Fruit fly (Drosophila melanogaster): Measurements from ENCODE around the gene sicily.
A peak's percentile ranks its signal among the peaks of the same experiment; 100 is the strongest.

Gene sicily

dm6 chrX:11925213-11925612, 33.7 kb downstream of the sicily start (continued):
- TF ChIP-seq Gug (GFP tag; IDR thresholded peaks at IDR 0.05) = peak; percentile 72
- no peak for TF ChIP-seq fd85E (GFP tag; optimal IDR thresholded peaks at IDR 0.05)
- TF ChIP-seq CG6808 (GFP tag; optimal IDR thresholded peaks at IDR 0.05) = no peak
- TF ChIP-seq Ets21C (GFP tag; optimal IDR thresholded peaks at IDR 0.05) = peak; percentile 62
- TF ChIP-seq fkh (GFP tag; optimal IDR thresholded peaks at IDR 0.05) = no peak
- TF ChIP-seq spab (GFP tag; optimal IDR thresholded peaks at IDR 0.05) = no peak
- TF ChIP-seq Blimp-1 (GFP tag; optimal IDR thresholded peaks at IDR 0.05) = peak; percentile 14
- TF ChIP-seq Smox (GFP tag; optimal IDR thresholded peaks at IDR 0.05) = peak; percentile 65
- TF ChIP-seq Met (GFP tag; optimal IDR thresholded peaks at IDR 0.05) = peak; percentile 72
- peak; percentile 62 for TF ChIP-seq Hr39 (GFP tag; optimal IDR thresholded peaks at IDR 0.05)
- peak; percentile 25 for TF ChIP-seq achi (GFP tag; optimal IDR thresholded peaks at IDR 0.05)
- TF ChIP-seq CG32006 (GFP tag; optimal IDR thresholded peaks at IDR 0.05) = no peak
- no peak for TF ChIP-seq Lpt (GFP tag; optimal IDR thresholded peaks at IDR 0.05)
- TF ChIP-seq CG11902 (GFP tag; optimal IDR thresholded peaks at IDR 0.05) = peak; percentile 21
- peak; percentile 68 for TF ChIP-seq Eip93F (GFP tag; optimal IDR thresholded peaks at IDR 0.05)
- no peak for TF ChIP-seq Eip75B (GFP tag; optimal IDR thresholded peaks at IDR 0.05)
- no peak for TF ChIP-seq Ets96B (tag; optimal IDR thresholded peaks at IDR 0.05)
- peak; percentile 78 for TF ChIP-seq CG15336 (GFP tag; IDR thresholded peaks at IDR 0.05)
- TF ChIP-seq CG6163 (GFP tag; IDR thresholded peaks at IDR 0.05) = peak; percentile 93
- TF ChIP-seq CG8632 (GFP tag; optimal IDR thresholded peaks at IDR 0.05) = peak; percentile 47
- TF ChIP-seq CG6792 (GFP tag; optimal IDR thresholded peaks at IDR 0.05) = peak; percentile 48
- peak; percentile 78 for TF ChIP-seq topi (GFP tag; optimal IDR thresholded peaks at IDR 0.05)
- TF ChIP-seq lz (GFP tag; optimal IDR thresholded peaks at IDR 0.05) = peak; percentile 62
- TF ChIP-seq CG8319 (GFP tag; optimal IDR thresholded peaks at IDR 0.05) = peak; percentile 18
- peak; percentile 73; the same call in 2 of the 3 replicates for TF ChIP-seq CG8119 (GFP tag; IDR thresholded peaks at IDR 0.05)
- peak; percentile 45 for TF ChIP-seq CG34406 (GFP tag; optimal IDR thresholded peaks at IDR 0.05)
- TF ChIP-seq OdsH (GFP tag; optimal IDR thresholded peaks at IDR 0.05) = peak; percentile 34
- no peak for TF ChIP-seq dsx (GFP tag; optimal IDR thresholded peaks at IDR 0.05; ENCODE audit: poor library complexity, severe bottlenecking)
- no peak for TF ChIP-seq Sox15 (GFP tag; optimal IDR thresholded peaks at IDR 0.05)
- peak; percentile 56 for TF ChIP-seq CG31627 (GFP tag; optimal IDR thresholded peaks at IDR 0.05)
- peak; percentile 12 for TF ChIP-seq CG10631 (GFP tag; optimal IDR thresholded peaks at IDR 0.05)
- TF ChIP-seq cyc (GFP tag; optimal IDR thresholded peaks at IDR 0.05) = peak; percentile 75
- peak; percentile 18 for TF ChIP-seq acj6 (GFP tag; optimal IDR thresholded peaks at IDR 0.05)
- TF ChIP-seq esn (GFP tag; optimal IDR thresholded peaks at IDR 0.05) = peak; percentile 60
- TF ChIP-seq Hr38 (GFP tag; optimal IDR thresholded peaks at IDR 0.05) = no peak
- TF ChIP-seq Hr4 (GFP tag; optimal IDR thresholded peaks at IDR 0.05) = peak; percentile 28

DNA sequence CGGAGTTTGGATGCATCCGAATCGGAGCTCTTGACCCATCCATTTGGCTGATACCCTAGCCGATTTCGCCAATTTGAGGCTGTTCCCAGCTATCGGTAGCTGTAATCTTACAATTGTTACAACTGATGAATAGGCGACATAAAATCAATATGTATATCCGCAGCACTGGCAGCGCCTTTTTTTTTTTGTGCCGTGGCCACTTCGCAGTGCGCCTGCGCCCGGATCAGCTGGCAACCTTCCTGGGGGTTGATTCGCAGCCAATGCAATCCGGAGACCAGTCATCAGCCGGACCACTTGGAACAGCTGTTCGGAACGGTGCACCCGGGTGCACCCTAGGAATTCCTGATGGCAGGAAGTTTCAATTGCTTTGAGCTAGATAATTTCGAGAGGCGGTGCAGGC, 39.2 kb downstream of the sicily start, which contains the start of gene Pdzd8:
Gene Pdzd8 (minus strand): TSS at position 125 of the 400 bp plus-strand sequence.
- TF ChIP-seq CG32006 (GFP tag; optimal IDR thresholded peaks at IDR 0.05) = no peak
- TF ChIP-seq salr (GFP tag; optimal IDR thresholded peaks at IDR 0.05) = no peak
